Fruit fly (Drosophila melanogaster): ENCODE data around the gene ND-51.

DNA sequence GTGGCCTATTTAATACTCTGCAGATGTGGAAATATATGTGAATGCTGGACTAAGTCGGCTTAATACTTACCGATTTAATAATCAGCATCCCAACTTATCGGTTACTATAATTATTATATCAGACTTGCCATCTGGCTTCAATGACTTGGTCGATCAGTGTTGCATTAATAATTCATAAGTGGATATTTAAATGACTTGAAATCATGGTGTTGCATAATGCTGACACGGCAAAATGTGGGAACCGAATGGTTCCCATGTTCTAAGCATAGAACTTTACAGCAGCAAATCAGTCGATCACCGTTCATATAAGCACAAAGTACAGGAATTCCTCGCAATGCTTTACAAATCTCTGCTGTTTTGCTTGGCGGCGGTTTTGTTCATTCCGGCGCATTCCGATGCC lies 2.3 kb downstream of the ND-51 start, which contains the start of gene CG34180:
- TF ChIP-seq Bgb (GFP tag; IDR thresholded peaks at IDR 0.05; ENCODE audit: partially characterized antibody) (no peak), sc (optimal IDR thresholded peaks at IDR 0.05) (no peak), sc (GFP tag; optimal IDR thresholded peaks at IDR 0.05) (no peak), CG13775 (GFP tag; optimal IDR thresholded peaks at IDR 0.05) (no peak), CG16863 (GFP tag; optimal IDR thresholded peaks at IDR 0.05) (no peak)
